Comparison of ENCODE assay signal across 1 fruit fly cellular context in the genomic region with DNA sequence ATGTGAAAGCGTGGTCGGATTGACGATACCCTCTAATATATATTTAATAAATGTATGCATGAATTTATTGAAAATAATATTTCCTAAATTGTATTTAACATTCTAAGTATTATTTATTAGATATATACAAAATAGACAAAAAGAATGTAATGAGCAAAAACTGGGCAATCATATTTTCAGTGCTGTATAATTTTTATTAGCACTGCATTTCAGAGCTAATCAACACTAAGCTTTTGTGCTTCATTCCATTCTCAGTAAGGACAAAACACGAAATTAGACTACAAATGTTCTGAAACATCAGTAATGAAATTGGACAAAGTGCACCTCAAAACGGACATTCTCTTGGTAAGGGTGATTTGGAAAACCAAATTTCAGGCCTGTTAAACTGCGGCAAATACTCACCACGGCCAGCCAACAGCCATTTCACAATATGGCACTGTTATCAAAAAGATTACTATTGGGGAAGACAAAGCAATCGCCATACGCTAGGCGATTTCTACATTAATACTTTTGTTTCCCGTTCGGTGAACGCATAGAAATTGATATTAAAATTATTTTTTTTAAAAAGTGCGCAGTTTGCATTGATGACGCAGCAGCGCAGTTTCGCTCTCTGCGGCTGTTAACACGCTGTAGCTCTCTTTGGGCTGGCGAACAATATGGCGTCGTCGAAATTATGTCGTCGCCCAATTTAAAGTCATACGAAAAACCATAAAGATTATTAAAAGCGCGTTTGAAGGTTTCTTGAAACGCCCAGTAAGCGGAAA.
TF ChIP-seq lines count a peak whose summit lies in the region.

No protein-coding gene starts in this region.

TF ChIP-seq in whole organism, embryonic, 481 proteins besides CTCF, POLR2A, EP300 and RAD21 (continued from another document):
- TF ChIP-seq fd3F (GFP tag; optimal IDR thresholded peaks at IDR 0.05; lab: Kevin White, UChicago), result peak; percentile 89
- peak; percentile 77 for TF ChIP-seq Fer2 (tag; optimal IDR thresholded peaks at IDR 0.05; lab: Kevin White, UChicago)
- TF ChIP-seq danr (GFP tag; IDR thresholded peaks at IDR 0.05; lab: Robert Waterston, UW), result peak; percentile 75; the same call in 1 of the 2 replicates
- peak; percentile 79 for TF ChIP-seq run (tag; optimal IDR thresholded peaks at IDR 0.05; lab: Kevin White, UChicago)
- TF ChIP-seq ssp (GFP tag; IDR thresholded peaks at IDR 0.05; lab: Robert Waterston, UW), result peak; percentile 60
- peak; percentile 51 for TF ChIP-seq CG11398 (GFP tag; optimal IDR thresholded peaks at IDR 0.05; lab: Kevin White, UChicago)
- TF ChIP-seq ftz-f1 (GFP tag; optimal IDR thresholded peaks at IDR 0.05; lab: Kevin White, UChicago), result no peak
- TF ChIP-seq CG4820 (GFP tag; optimal IDR thresholded peaks at IDR 0.05; lab: Kevin White, UChicago), result peak; percentile 82
- TF ChIP-seq Lhr (GFP tag; optimal IDR thresholded peaks at IDR 0.05; lab: Kevin White, UChicago), result peak; percentile 59
- no peak for TF ChIP-seq pfk (GFP tag; optimal IDR thresholded peaks at IDR 0.05; lab: Kevin White, UChicago)
- TF ChIP-seq CG3726 (GFP tag; IDR thresholded peaks at IDR 0.05; lab: Robert Waterston, UW), result no peak; the same call in 2 of the 3 replicates
- TF ChIP-seq CG12942 (GFP tag; optimal IDR thresholded peaks at IDR 0.05; lab: Kevin White, UChicago), result peak; percentile 87
- peak; percentile 94 for TF ChIP-seq CG15269 (tag; optimal IDR thresholded peaks at IDR 0.05; lab: Kevin White, UChicago)
- peak; percentile 91 for TF ChIP-seq CG10979 (tag; optimal IDR thresholded peaks at IDR 0.05; lab: Kevin White, UChicago)
- TF ChIP-seq CG7928 (GFP tag; optimal IDR thresholded peaks at IDR 0.05; lab: Kevin White, UChicago), result peak; percentile 59
- no peak for TF ChIP-seq CG34376 (GFP tag; optimal IDR thresholded peaks at IDR 0.05; lab: Kevin White, UChicago)
- no peak for TF ChIP-seq zf30C (GFP tag; optimal IDR thresholded peaks at IDR 0.05; lab: Kevin White, UChicago)
- peak; percentile 67 for TF ChIP-seq Awh (GFP tag; IDR thresholded peaks at IDR 0.05; lab: Robert Waterston, UW)
- TF ChIP-seq CG8290 (GFP tag; optimal IDR thresholded peaks at IDR 0.05; lab: Kevin White, UChicago), result peak; percentile 87
- peak; percentile 64 to 92 for TF ChIP-seq CG8290 (tag; optimal IDR thresholded peaks at IDR 0.05; lab: Kevin White, UChicago)
- TF ChIP-seq CG43689 (GFP tag; IDR thresholded peaks at IDR 0.05; lab: Robert Waterston, UW), result no peak
- peak; percentile 96 for TF ChIP-seq CG2678 (tag; optimal IDR thresholded peaks at IDR 0.05; lab: Kevin White, UChicago)
- TF ChIP-seq Scr (GFP tag; IDR thresholded peaks at IDR 0.05; lab: Robert Waterston, UW; ENCODE audit: partially characterized antibody), result no peak
- TF ChIP-seq her (GFP tag; optimal IDR thresholded peaks at IDR 0.05; lab: Kevin White, UChicago), result peak; percentile 74
